Worm (Caenorhabditis elegans) whole organism, young adult: Measurements from ENCODE around the gene ensh-1.

Experiments
- B0019.2 ChIP-seq: fragments of 200-800 bp; sonication (Bioruptor generic); conservative IDR thresholded peaks from 2 replicates; pipeline ENCODE4 v1.3.6; 2022; ENCODE audit warnings: missing genetic modification reagents, missing genetic modification characterization, missing compliant biosample characterization
- B0035.1 ChIP-seq: sonication (generic microtip); optimal IDR thresholded peaks from 2 replicates; lab custom pipeline; 2016; ENCODE audit warnings: missing genetic modification characterization, mild to moderate bottlenecking, missing compliant biosample characterization, missing genotype, missing genetic modification reagents
- B0336.3 ChIP-seq: fragments of 200-800 bp; sonication (Bioruptor generic); IDR thresholded peaks from 2 replicates; pipeline ENCODE4 v1.3.6; 2022; ENCODE audit warnings: missing genetic modification characterization, missing compliant biosample characterization
- C06A6.2 ChIP-seq: fragments of 200-800 bp; sonication (Bioruptor generic); conservative IDR thresholded peaks from 2 replicates; pipeline ENCODE4 v1.3.6; 2022; ENCODE audit warnings: missing genetic modification characterization, missing compliant biosample characterization
- F10E7.11 ChIP-seq: sonication (generic microtip); optimal IDR thresholded peaks from 2 replicates; lab custom pipeline; 2017; ENCODE audit warnings: mild to moderate bottlenecking, missing genetic modification characterization, moderate library complexity, missing compliant biosample characterization
- F23B12.7 ChIP-seq: sonication (generic microtip); optimal IDR thresholded peaks from 2 replicates; lab custom pipeline; 2017; ENCODE audit warnings: missing genetic modification characterization, mild to moderate bottlenecking, missing compliant biosample characterization, antibody characterized with exemption, moderate library complexity; ENCODE audit not compliant: insufficient read depth
- F33H1.4 ChIP-seq: fragments of 200-800 bp; sonication (Bioruptor generic); IDR thresholded peaks from 2 replicates; pipeline ENCODE4 v1.3.6; 2022; ENCODE audit warnings: missing genetic modification reagents, missing genetic modification characterization, missing compliant biosample characterization
- F37B4.10 ChIP-seq: fragments of 200-800 bp; sonication (Bioruptor generic); IDR thresholded peaks from 2 replicates; pipeline ENCODE4 v1.3.6; 2022; ENCODE audit warnings: missing genetic modification characterization, missing compliant biosample characterization
- F55B11.4 ChIP-seq: sonication (generic microtip); optimal IDR thresholded peaks from 2 replicates; lab custom pipeline; 2016; ENCODE audit warnings: missing compliant biosample characterization, missing genetic modification characterization, borderline replicate concordance; ENCODE audit not compliant: insufficient read depth
- F57A8.1 ChIP-seq: fragments of 200-800 bp; sonication (Bioruptor generic); optimal IDR thresholded peaks from 2 replicates; lab custom pipeline; 2018; ENCODE audit warnings: mild to moderate bottlenecking, missing genetic modification characterization, moderate library complexity, missing compliant biosample characterization
- F57C9.4 ChIP-seq: sonication (generic microtip); optimal IDR thresholded peaks from 2 replicates; lab custom pipeline; 2017; ENCODE audit warnings: mild to moderate bottlenecking, missing genetic modification characterization, missing compliant biosample characterization
- T07F8.4 ChIP-seq: sonication (generic microtip); optimal IDR thresholded peaks from 2 replicates; lab custom pipeline; 2016; ENCODE audit warnings: mild to moderate bottlenecking, missing genetic modification characterization, moderate library complexity, missing compliant biosample characterization
- T26A5.8 ChIP-seq: sonication (generic microtip); optimal IDR thresholded peaks from 2 replicates; lab custom pipeline; 2016; ENCODE audit warnings: missing genetic modification characterization, missing compliant biosample characterization
- Y56A3A.18 ChIP-seq: fragments of 200-800 bp; sonication (Bioruptor generic); IDR thresholded peaks from 2 replicates; pipeline ENCODE4 v1.3.6; 2022; ENCODE audit warnings: missing genetic modification reagents, missing genetic modification characterization, missing compliant biosample characterization
- ZK185.1 ChIP-seq: sonication (generic microtip); optimal IDR thresholded peaks from 2 replicates; lab custom pipeline; 2016; ENCODE audit warnings: mild to moderate bottlenecking, missing genetic modification characterization, missing compliant biosample characterization; ENCODE audit not compliant: poor library complexity, severe bottlenecking
- ama-1 ChIP-seq, 3 experiments: fragments of 150-350 bp in 1 of 3; sonication (generic microtip) in 2 of 3; optimal IDR thresholded peaks; 2 replicates each; lab custom pipeline; 2014 to 2018; ENCODE audit warnings: missing biosample characterization in 2 of 3, missing genetic modification characterization in 2 of 3, missing genetic modification reagents in 2 of 3
- atf-7 ChIP-seq: sonication (generic microtip); optimal IDR thresholded peaks from 2 replicates; lab custom pipeline; 2017; ENCODE audit warnings: mild to moderate bottlenecking, missing genetic modification characterization, missing compliant biosample characterization
- bed-1 ChIP-seq: fragments of 200-800 bp; sonication (Bioruptor generic); IDR thresholded peaks from 2 replicates; pipeline ENCODE4 v1.3.6; 2022; ENCODE audit warnings: missing genetic modification reagents, missing genetic modification characterization, missing compliant biosample characterization
- ceh-27 ChIP-seq: fragments of 200-800 bp; sonication (Bioruptor generic); optimal IDR thresholded peaks from 2 replicates; lab custom pipeline; 2018; ENCODE audit warnings: mild to moderate bottlenecking, missing genetic modification characterization, moderate library complexity, missing compliant biosample characterization
- ceh-40 ChIP-seq: fragments of 200-800 bp; sonication (Bioruptor generic); IDR thresholded peaks from 2 replicates; pipeline ENCODE4 v1.3.6; 2022; ENCODE audit warnings: missing genetic modification characterization, missing compliant biosample characterization
- ceh-79 ChIP-seq: sonication (generic microtip); optimal IDR thresholded peaks from 2 replicates; lab custom pipeline; 2017; ENCODE audit warnings: mild to moderate bottlenecking, missing genetic modification characterization, missing compliant biosample characterization
- chd-7 ChIP-seq: sonication (generic microtip); optimal IDR thresholded peaks from 2 replicates; lab custom pipeline; 2016; ENCODE audit warnings: mild to moderate bottlenecking, missing genetic modification characterization, moderate library complexity, missing compliant biosample characterization
- dpff-1 ChIP-seq: sonication (generic microtip); optimal IDR thresholded peaks from 2 replicates; lab custom pipeline; 2017; ENCODE audit warnings: mild to moderate bottlenecking, missing genetic modification characterization, missing compliant biosample characterization
- dpl-1 ChIP-seq: fragments of 150-350 bp; optimal IDR thresholded peaks from 2 replicates; lab custom pipeline; 2014; ENCODE audit warnings: missing biosample characterization, missing genetic modification reagents, missing genetic modification characterization
- ekl-4 ChIP-seq: fragments of 200-800 bp; sonication (Bioruptor generic); IDR thresholded peaks from 2 replicates; pipeline ENCODE4 v1.3.6; 2022; ENCODE audit warnings: missing genetic modification reagents, missing genetic modification characterization, missing compliant biosample characterization
- fkh-3 ChIP-seq: sonication (generic microtip); optimal IDR thresholded peaks from 2 replicates; lab custom pipeline; 2016; ENCODE audit warnings: mild to moderate bottlenecking, missing genetic modification characterization, missing compliant biosample characterization
- hlh-26 ChIP-seq: fragments of 200-800 bp; sonication (Bioruptor generic); conservative IDR thresholded peaks from 2 replicates; pipeline ENCODE4 v1.3.6; 2022; ENCODE audit warnings: missing genetic modification reagents, missing genetic modification characterization, missing compliant biosample characterization
- hrde-1 ChIP-seq: sonication (generic microtip); optimal IDR thresholded peaks from 2 replicates; lab custom pipeline; 2016; ENCODE audit warnings: missing genetic modification characterization, mild to moderate bottlenecking, missing compliant biosample characterization, moderate library complexity, missing genotype, missing genetic modification reagents, borderline replicate concordance
- let-526 ChIP-seq: fragments of 200-800 bp; sonication (Bioruptor generic); IDR thresholded peaks from 2 replicates; pipeline ENCODE4 v1.3.6; 2022; ENCODE audit warnings: missing genetic modification reagents, missing genetic modification characterization, missing compliant biosample characterization
- lin-35 ChIP-seq, 3 experiments: fragments of 150-350 bp in 2 of 3; sonication (generic microtip) in 1 of 3; optimal IDR thresholded peaks; 2 replicates each; lab custom pipeline; 2014 to 2018; ENCODE audit warnings: missing biosample characterization in 3 of 3, missing genetic modification characterization in 3 of 3, missing genetic modification reagents in 3 of 3
- lsl-1 ChIP-seq: fragments of 200-800 bp; sonication (Bioruptor generic); optimal IDR thresholded peaks from 2 replicates; lab custom pipeline; 2018; ENCODE audit warnings: mild to moderate bottlenecking, missing genetic modification characterization, moderate library complexity, missing compliant biosample characterization
- madf-10 ChIP-seq: sonication (generic microtip); optimal IDR thresholded peaks from 2 replicates; lab custom pipeline; 2016; ENCODE audit warnings: mild to moderate bottlenecking, missing genetic modification characterization, missing compliant biosample characterization
- madf-8 ChIP-seq: fragments of 200-800 bp; sonication (Bioruptor generic); conservative IDR thresholded peaks from 2 replicates; pipeline ENCODE4 v1.3.6; 2022; ENCODE audit warnings: missing genetic modification reagents, missing genetic modification characterization, missing compliant biosample characterization
- mel-28 ChIP-seq: sonication (generic microtip); optimal IDR thresholded peaks from 2 replicates; lab custom pipeline; 2016; ENCODE audit warnings: borderline replicate concordance, mild to moderate bottlenecking, missing genetic modification characterization, missing compliant biosample characterization
- mxl-1 ChIP-seq: sonication (generic microtip); optimal IDR thresholded peaks from 2 replicates; lab custom pipeline; 2016; ENCODE audit warnings: missing genetic modification characterization, missing compliant biosample characterization
- nfya-2 ChIP-seq: fragments of 200-800 bp; sonication (Bioruptor generic); IDR thresholded peaks from 2 replicates; pipeline ENCODE4 v1.3.6; 2022; ENCODE audit warnings: missing genetic modification reagents, missing genetic modification characterization, missing compliant biosample characterization
- nfyb-1 ChIP-seq: fragments of 200-800 bp; sonication (Bioruptor generic); IDR thresholded peaks from 2 replicates; pipeline ENCODE4 v1.3.6; 2022; ENCODE audit warnings: missing genetic modification reagents, missing genetic modification characterization, missing compliant biosample characterization
- nhr-27 ChIP-seq: fragments of 200-800 bp; sonication (Bioruptor generic); optimal IDR thresholded peaks from 2 replicates; lab custom pipeline; 2018; ENCODE audit warnings: mild to moderate bottlenecking, missing genetic modification characterization, moderate library complexity, missing compliant biosample characterization
- nhr-80 ChIP-seq: sonication (generic microtip); optimal IDR thresholded peaks from 2 replicates; lab custom pipeline; 2016; ENCODE audit warnings: missing genetic modification characterization, missing compliant biosample characterization
- pbrm-1 ChIP-seq: fragments of 200-800 bp; sonication (Bioruptor generic); IDR thresholded peaks from 2 replicates; pipeline ENCODE4 v1.3.6; 2022; ENCODE audit warnings: missing genetic modification reagents, missing genetic modification characterization, missing compliant biosample characterization
- rec-8 ChIP-seq, 2 experiments: sonication (generic microtip); optimal IDR thresholded peaks; 2 replicates each; lab custom pipeline; 2016; ENCODE audit warnings: mild to moderate bottlenecking in 2 of 2, missing genetic modification characterization in 2 of 2, missing genetic modification reagents in 2 of 2, missing genotype in 2 of 2, missing biosample characterization in 1 of 2, missing compliant biosample characterization in 1 of 2, moderate library complexity in 1 of 2
- snpc-4 ChIP-seq, 5 experiments: fragments of 150-350 bp in 1 of 5; sonication (generic microtip) in 4 of 5; optimal IDR thresholded peaks; 2 replicates each; lab custom pipeline; 2014 to 2018; ENCODE audit warnings: missing genetic modification characterization in 5 of 5, missing biosample characterization in 3 of 5, antibody characterized with exemption in 2 of 5, mild to moderate bottlenecking in 2 of 5, missing compliant biosample characterization in 2 of 5, missing genotype in 2 of 5, moderate library complexity in 2 of 5, missing genetic modification reagents in 1 of 5
- tbp1 ChIP-seq: fragments of 200-800 bp; sonication (Bioruptor generic); optimal IDR thresholded peaks from 2 replicates; lab custom pipeline; 2018; ENCODE audit warnings: mild to moderate bottlenecking, missing genetic modification characterization, missing compliant biosample characterization
- tlf-1 ChIP-seq: fragments of 200-800 bp; sonication (Bioruptor generic); optimal IDR thresholded peaks from 2 replicates; lab custom pipeline; 2018; ENCODE audit warnings: mild to moderate bottlenecking, missing genetic modification characterization, missing compliant biosample characterization
- unc-130 ChIP-seq: sonication (generic microtip); optimal IDR thresholded peaks from 2 replicates; lab custom pipeline; 2016; ENCODE audit warnings: missing genetic modification reagents, missing genetic modification characterization, missing compliant biosample characterization
- zfh-2 ChIP-seq: fragments of 200-800 bp; sonication (Bioruptor generic); conservative IDR thresholded peaks from 2 replicates; pipeline ENCODE4 v1.3.6; 2022; ENCODE audit warnings: missing genetic modification reagents, missing genetic modification characterization, missing compliant biosample characterization
- ztf-18 ChIP-seq: sonication (generic microtip); optimal IDR thresholded peaks from 2 replicates; lab custom pipeline; 2016; ENCODE audit warnings: missing genotype, mild to moderate bottlenecking, missing genetic modification characterization, missing compliant biosample characterization
- ztf-26 ChIP-seq: sonication (generic microtip); optimal IDR thresholded peaks from 2 replicates; lab custom pipeline; 2017; ENCODE audit warnings: missing genetic modification characterization, missing compliant biosample characterization

ensh-1 gene

ce11 chrX:8877162-8877561 is 28.0 kb upstream of the ensh-1 start (continued):
- peak; percentile 61 for TF ChIP-seq snpc-4 (GFP tag; optimal IDR thresholded peaks at IDR 0.05; lab: Kevin White, UChicago)
- TF ChIP-seq snpc-4 (tag; optimal IDR thresholded peaks at IDR 0.05; lab: Kevin White, UChicago): no peak
- no peak for TF ChIP-seq ztf-18 (tag; lab: Kevin White, UChicago)
- no peak for TF ChIP-seq unc-130
- TF ChIP-seq F33H1.4: no peak
- TF ChIP-seq tbp1 (GFP tag; lab: Kevin White, UChicago): peak; percentile 89
- no peak for TF ChIP-seq ekl-4 (GFP tag; lab: Robert Waterston, UW)
- TF ChIP-seq ceh-27 (GFP tag; lab: Kevin White, UChicago): no peak
- TF ChIP-seq hrde-1 (tag; lab: Kevin White, UChicago): no peak
- no peak for TF ChIP-seq F55B11.4
- 0 out of 2 replicates have a peak, but pooled peaks have one; percentile 29 for TF ChIP-seq let-526 (GFP tag; lab: Robert Waterston, UW)
- no peak for TF ChIP-seq C06A6.2 (GFP tag; lab: Robert Waterston, UW)
- no peak for TF ChIP-seq nfya-2 (GFP tag; lab: Robert Waterston, UW)
- TF ChIP-seq ZK185.1 (tag; lab: Kevin White, UChicago): no peak
- no peak for TF ChIP-seq nhr-27 (tag; lab: Kevin White, UChicago)
- TF ChIP-seq B0336.3 (GFP tag; lab: Robert Waterston, UW): no peak
- no peak for TF ChIP-seq B0019.2 (GFP tag; lab: Robert Waterston, UW)
- no peak for TF ChIP-seq T26A5.8
- TF ChIP-seq chd-7 (tag; lab: Kevin White, UChicago): no peak
- TF ChIP-seq ceh-79 (tag; lab: Kevin White, UChicago): no peak
- no peak for TF ChIP-seq madf-8
- no peak for TF ChIP-seq nfyb-1 (GFP tag; lab: Robert Waterston, UW)
- no peak for TF ChIP-seq F57A8.1 (GFP tag; lab: Kevin White, UChicago)
- no peak for TF ChIP-seq T07F8.4
- no peak for TF ChIP-seq pbrm-1 (GFP tag; lab: Robert Waterston, UW)
- TF ChIP-seq mxl-1 (tag; lab: Kevin White, UChicago): no peak
- TF ChIP-seq mel-28 (tag; lab: Kevin White, UChicago): no peak
- TF ChIP-seq hlh-26 (GFP tag; lab: Robert Waterston, UW): no peak
- TF ChIP-seq ama-1 (optimal IDR thresholded peaks at IDR 0.05; lab: Kevin White, UChicago): no peak
- peak in 1 of 2 experiments; percentile 20 for TF ChIP-seq ama-1 (GFP tag; optimal IDR thresholded peaks at IDR 0.05; lab: Kevin White, UChicago)
- TF ChIP-seq nhr-80 (tag; lab: Kevin White, UChicago): no peak
- no peak for TF ChIP-seq zfh-2 (GFP tag; lab: Robert Waterston, UW)
- TF ChIP-seq Y56A3A.18: 0 out of 2 replicates have a peak, but pooled peaks have one; percentile 25
- no peak for TF ChIP-seq B0035.1 (tag; lab: Kevin White, UChicago)
- TF ChIP-seq ztf-26 (tag; lab: Kevin White, UChicago): no peak
- TF ChIP-seq lin-35 (GFP tag; optimal IDR thresholded peaks at IDR 0.05; lab: Kevin White, UChicago): no peak
- TF ChIP-seq rec-8 (tag; optimal IDR thresholded peaks at IDR 0.05; lab: Kevin White, UChicago): peak; percentile 14 to 20
- no peak for TF ChIP-seq dpff-1 (tag; lab: Kevin White, UChicago)
- no peak for TF ChIP-seq F23B12.7 (tag; lab: Kevin White, UChicago)
- no peak for TF ChIP-seq madf-10 (tag; lab: Kevin White, UChicago)
- TF ChIP-seq ceh-40: no peak
- TF ChIP-seq F10E7.11: no peak
- TF ChIP-seq lsl-1 (GFP tag; lab: Kevin White, UChicago): no peak
- no peak for TF ChIP-seq dpl-1 (GFP tag; lab: Kevin White, UChicago)
- no peak for TF ChIP-seq atf-7 (tag; lab: Kevin White, UChicago)
- no peak for TF ChIP-seq F57C9.4 (tag; lab: Kevin White, UChicago)
- TF ChIP-seq fkh-3 (tag; lab: Kevin White, UChicago): no peak
- TF ChIP-seq F37B4.10 (GFP tag; lab: Robert Waterston, UW): no peak
- no peak for TF ChIP-seq bed-1 (GFP tag; lab: Robert Waterston, UW)
- no peak for TF ChIP-seq tlf-1
